Fruit fly (Drosophila melanogaster) ovary, adult (tissue): Measurements from ENCODE around the gene ORY.
"Not testable (repeated sequence)": the region's sequence is repeated elsewhere in the genome, so short reads cannot be mapped to it uniquely, and the experiment has no call there.

ENCODE experiments used
- CG17801 ChIP-seq: fragments of 200-800 bp; optimal IDR thresholded peaks from 2 replicates; lab custom pipeline; 2019; ENCODE audit warnings: missing biosample characterization, mild to moderate bottlenecking, missing genetic modification characterization, moderate library complexity; ENCODE audit not compliant: partially characterized antibody

Gene ORY

dm6 chrY:3561445-3561844 is at the start of gene ORY:
Gene ORY (plus strand): TSS chrY:3561745.
- no peak for TF ChIP-seq CG17801

dm6 chrY:3540622-3541021 is 20.9 kb upstream of the ORY start, which contains the start of gene Pp1-Y2:
Gene Pp1-Y2 (minus strand): TSS chrY:3540722.
- no peak for TF ChIP-seq CG17801

dm6 chrY:3649696-3650095 is 88.2 kb downstream of the ORY start, which contains the start of gene CCY:
Gene CCY (plus strand): TSS chrY:3649996.
- not testable (repeated sequence) for TF ChIP-seq CG17801
